Worm (Caenorhabditis elegans) whole organism, young adult: ENCODE data around the gene F55C10.4.

Source experiments
- B0019.2 ChIP-seq: fragments of 200-800 bp; sonication (Bioruptor generic); conservative IDR thresholded peaks from 2 replicates; pipeline ENCODE4 v1.3.6; 2022; ENCODE audit warnings: missing genetic modification reagents, missing genetic modification characterization, missing compliant biosample characterization
- B0035.1 ChIP-seq: sonication (generic microtip); optimal IDR thresholded peaks from 2 replicates; lab custom pipeline; 2016; ENCODE audit warnings: missing genetic modification characterization, mild to moderate bottlenecking, missing compliant biosample characterization, missing genotype, missing genetic modification reagents
- B0336.3 ChIP-seq: fragments of 200-800 bp; sonication (Bioruptor generic); IDR thresholded peaks from 2 replicates; pipeline ENCODE4 v1.3.6; 2022; ENCODE audit warnings: missing genetic modification characterization, missing compliant biosample characterization
- F23B12.7 ChIP-seq: sonication (generic microtip); optimal IDR thresholded peaks from 2 replicates; lab custom pipeline; 2017; ENCODE audit warnings: missing genetic modification characterization, mild to moderate bottlenecking, missing compliant biosample characterization, antibody characterized with exemption, moderate library complexity; ENCODE audit not compliant: insufficient read depth
- F37B4.10 ChIP-seq: fragments of 200-800 bp; sonication (Bioruptor generic); IDR thresholded peaks from 2 replicates; pipeline ENCODE4 v1.3.6; 2022; ENCODE audit warnings: missing genetic modification characterization, missing compliant biosample characterization
- F39B2.1 ChIP-seq: fragments of 200-800 bp; sonication (Bioruptor generic); IDR thresholded peaks from 2 replicates; pipeline ENCODE4 v1.3.6; 2022; ENCODE audit warnings: missing genetic modification reagents, missing genetic modification characterization, missing compliant biosample characterization
- F57A8.1 ChIP-seq: fragments of 200-800 bp; sonication (Bioruptor generic); optimal IDR thresholded peaks from 2 replicates; lab custom pipeline; 2018; ENCODE audit warnings: mild to moderate bottlenecking, missing genetic modification characterization, moderate library complexity, missing compliant biosample characterization
- T07F8.4 ChIP-seq: sonication (generic microtip); optimal IDR thresholded peaks from 2 replicates; lab custom pipeline; 2016; ENCODE audit warnings: mild to moderate bottlenecking, missing genetic modification characterization, moderate library complexity, missing compliant biosample characterization
- Y53G8AR.9 ChIP-seq: fragments of 200-800 bp; sonication (Bioruptor generic); conservative IDR thresholded peaks from 2 replicates; pipeline ENCODE4 v1.3.6; 2022; ENCODE audit warnings: missing genetic modification reagents, missing genetic modification characterization, missing compliant biosample characterization
- Y79H2A.3 ChIP-seq: fragments of 200-800 bp; sonication (Bioruptor generic); conservative IDR thresholded peaks from 2 replicates; pipeline ENCODE4 v1.3.6; 2022; ENCODE audit warnings: missing genetic modification reagents, missing genetic modification characterization, missing compliant biosample characterization
- Y95B8A.8 ChIP-seq: fragments of 200-800 bp; sonication (Bioruptor generic); IDR thresholded peaks from 2 replicates; pipeline ENCODE4 v1.3.6; 2022; ENCODE audit warnings: missing genetic modification reagents, missing genetic modification characterization, missing compliant biosample characterization
- ZK185.1 ChIP-seq: sonication (generic microtip); optimal IDR thresholded peaks from 2 replicates; lab custom pipeline; 2016; ENCODE audit warnings: mild to moderate bottlenecking, missing genetic modification characterization, missing compliant biosample characterization; ENCODE audit not compliant: poor library complexity, severe bottlenecking
- akir-1 ChIP-seq: fragments of 200-800 bp; sonication (Bioruptor generic); optimal IDR thresholded peaks from 2 replicates; lab custom pipeline; 2018; ENCODE audit warnings: mild to moderate bottlenecking, missing genetic modification characterization, moderate library complexity, missing compliant biosample characterization
- aptf-2 ChIP-seq: fragments of 200-800 bp; sonication (Bioruptor generic); conservative IDR thresholded peaks from 2 replicates; pipeline ENCODE4 v1.3.6; 2022; ENCODE audit warnings: missing genetic modification reagents, missing genetic modification characterization, missing compliant biosample characterization
- aptf-3 ChIP-seq: fragments of 200-800 bp; sonication (Bioruptor generic); IDR thresholded peaks from 2 replicates; pipeline ENCODE4 v1.3.6; 2022; ENCODE audit warnings: missing genetic modification characterization, missing compliant biosample characterization
- bed-2 ChIP-seq: fragments of 200-800 bp; sonication (Bioruptor generic); IDR thresholded peaks from 2 replicates; pipeline ENCODE4 v1.3.6; 2022; ENCODE audit warnings: missing genetic modification reagents, missing genetic modification characterization, missing compliant biosample characterization
- cebp-1 ChIP-seq, 2 experiments: fragments of 200-800 bp in 1 of 2; sonication (Bioruptor generic) in 1 of 2; sonication (generic microtip) in 1 of 2; IDR thresholded peaks in 1 of 2; optimal IDR thresholded peaks in 1 of 2; 2 replicates each; pipeline versions ENCODE4 v1.3.6 to Lab custom; 2017 to 2022; ENCODE audit warnings: missing compliant biosample characterization in 2 of 2, missing genetic modification characterization in 2 of 2, mild to moderate bottlenecking in 1 of 2, missing genetic modification reagents in 1 of 2, moderate library complexity in 1 of 2
- cebp-2 ChIP-seq: fragments of 200-800 bp; sonication (Bioruptor generic); IDR thresholded peaks from 2 replicates; pipeline ENCODE4 v1.3.6; 2022; ENCODE audit warnings: missing genetic modification characterization, missing compliant biosample characterization
- ceh-27 ChIP-seq: fragments of 200-800 bp; sonication (Bioruptor generic); optimal IDR thresholded peaks from 2 replicates; lab custom pipeline; 2018; ENCODE audit warnings: mild to moderate bottlenecking, missing genetic modification characterization, moderate library complexity, missing compliant biosample characterization
- ceh-91 ChIP-seq: fragments of 200-800 bp; sonication (Bioruptor generic); IDR thresholded peaks from 2 replicates; pipeline ENCODE4 v1.3.6; 2022; ENCODE audit warnings: missing genetic modification reagents, missing genetic modification characterization, missing compliant biosample characterization
- chd-7 ChIP-seq: sonication (generic microtip); optimal IDR thresholded peaks from 2 replicates; lab custom pipeline; 2016; ENCODE audit warnings: mild to moderate bottlenecking, missing genetic modification characterization, moderate library complexity, missing compliant biosample characterization
- egl-44 ChIP-seq: fragments of 200-800 bp; sonication (Bioruptor generic); IDR thresholded peaks from 2 replicates; pipeline ENCODE4 v1.3.6; 2022; ENCODE audit warnings: missing genetic modification reagents, missing genetic modification characterization, missing compliant biosample characterization
- hmg-20 ChIP-seq: fragments of 200-800 bp; sonication (Bioruptor generic); IDR thresholded peaks from 2 replicates; pipeline ENCODE4 v1.3.6; 2022; ENCODE audit warnings: missing genetic modification reagents, missing genetic modification characterization, missing compliant biosample characterization
- hrde-1 ChIP-seq: sonication (generic microtip); optimal IDR thresholded peaks from 2 replicates; lab custom pipeline; 2016; ENCODE audit warnings: missing genetic modification characterization, mild to moderate bottlenecking, missing compliant biosample characterization, moderate library complexity, missing genotype, missing genetic modification reagents, borderline replicate concordance
- lag-1 ChIP-seq: fragments of 200-800 bp; sonication (Bioruptor generic); IDR thresholded peaks from 2 replicates; pipeline ENCODE4 v1.3.6; 2022; ENCODE audit warnings: missing genetic modification reagents, missing genetic modification characterization, missing compliant biosample characterization
- lin-35 ChIP-seq, 3 experiments: fragments of 150-350 bp in 2 of 3; sonication (generic microtip) in 1 of 3; optimal IDR thresholded peaks; 2 replicates each; lab custom pipeline; 2014 to 2018; ENCODE audit warnings: missing biosample characterization in 3 of 3, missing genetic modification characterization in 3 of 3, missing genetic modification reagents in 3 of 3
- lir-1 ChIP-seq: fragments of 200-800 bp; sonication (Bioruptor generic); conservative IDR thresholded peaks from 2 replicates; pipeline ENCODE4 v1.3.6; 2022; ENCODE audit warnings: missing genetic modification reagents, missing genetic modification characterization, missing compliant biosample characterization
- madf-10 ChIP-seq: sonication (generic microtip); optimal IDR thresholded peaks from 2 replicates; lab custom pipeline; 2016; ENCODE audit warnings: mild to moderate bottlenecking, missing genetic modification characterization, missing compliant biosample characterization
- madf-6 ChIP-seq: fragments of 200-800 bp; sonication (Bioruptor generic); IDR thresholded peaks from 2 replicates; pipeline ENCODE4 v1.3.6; 2022; ENCODE audit warnings: missing genetic modification reagents, missing genetic modification characterization, missing compliant biosample characterization
- madf-8 ChIP-seq: fragments of 200-800 bp; sonication (Bioruptor generic); conservative IDR thresholded peaks from 2 replicates; pipeline ENCODE4 v1.3.6; 2022; ENCODE audit warnings: missing genetic modification reagents, missing genetic modification characterization, missing compliant biosample characterization
- mes-4 ChIP-seq: sonication (generic microtip); optimal IDR thresholded peaks from 2 replicates; lab custom pipeline; 2016; ENCODE audit warnings: missing genotype, missing genetic modification characterization, missing compliant biosample characterization
- mxl-1 ChIP-seq: sonication (generic microtip); optimal IDR thresholded peaks from 2 replicates; lab custom pipeline; 2016; ENCODE audit warnings: missing genetic modification characterization, missing compliant biosample characterization
- nfya-1 ChIP-seq: sonication (generic microtip); optimal IDR thresholded peaks from 2 replicates; lab custom pipeline; 2017; ENCODE audit warnings: antibody characterized with exemption, missing compliant biosample characterization, missing genetic modification characterization, borderline replicate concordance; ENCODE audit not compliant: insufficient read depth
- nfyb-1 ChIP-seq: fragments of 200-800 bp; sonication (Bioruptor generic); IDR thresholded peaks from 2 replicates; pipeline ENCODE4 v1.3.6; 2022; ENCODE audit warnings: missing genetic modification reagents, missing genetic modification characterization, missing compliant biosample characterization
- nhr-80 ChIP-seq: sonication (generic microtip); optimal IDR thresholded peaks from 2 replicates; lab custom pipeline; 2016; ENCODE audit warnings: missing genetic modification characterization, missing compliant biosample characterization
- nhr-90 ChIP-seq: sonication (generic microtip); optimal IDR thresholded peaks from 2 replicates; lab custom pipeline; 2016; ENCODE audit warnings: missing genotype, mild to moderate bottlenecking, missing genetic modification characterization, missing compliant biosample characterization
- rec-8 ChIP-seq, 2 experiments: sonication (generic microtip); optimal IDR thresholded peaks; 2 replicates each; lab custom pipeline; 2016; ENCODE audit warnings: mild to moderate bottlenecking in 2 of 2, missing genetic modification characterization in 2 of 2, missing genetic modification reagents in 2 of 2, missing genotype in 2 of 2, missing biosample characterization in 1 of 2, missing compliant biosample characterization in 1 of 2, moderate library complexity in 1 of 2
- snpc-1.3 ChIP-seq: sonication (generic microtip); optimal IDR thresholded peaks from 2 replicates; lab custom pipeline; 2017; ENCODE audit warnings: missing genetic modification characterization, mild to moderate bottlenecking, missing compliant biosample characterization, antibody characterized with exemption, moderate library complexity, missing genotype, missing genetic modification reagents; ENCODE audit not compliant: insufficient read depth
- snpc-3.4 ChIP-seq: sonication (generic microtip); optimal IDR thresholded peaks from 2 replicates; lab custom pipeline; 2017; ENCODE audit warnings: missing genetic modification characterization, mild to moderate bottlenecking, missing compliant biosample characterization, antibody characterized with exemption, moderate library complexity, missing genotype, missing genetic modification reagents
- snpc-4 ChIP-seq, 5 experiments: fragments of 150-350 bp in 1 of 5; sonication (generic microtip) in 4 of 5; optimal IDR thresholded peaks; 2 replicates each; lab custom pipeline; 2014 to 2018; ENCODE audit warnings: missing genetic modification characterization in 5 of 5, missing biosample characterization in 3 of 5, antibody characterized with exemption in 2 of 5, mild to moderate bottlenecking in 2 of 5, missing compliant biosample characterization in 2 of 5, missing genotype in 2 of 5, moderate library complexity in 2 of 5, missing genetic modification reagents in 1 of 5
- somi-1 ChIP-seq: fragments of 200-800 bp; sonication (Bioruptor generic); optimal IDR thresholded peaks from 2 replicates; lab custom pipeline; 2018; ENCODE audit warnings: mild to moderate bottlenecking, missing genetic modification characterization, missing compliant biosample characterization
- tlf-1 ChIP-seq: fragments of 200-800 bp; sonication (Bioruptor generic); optimal IDR thresholded peaks from 2 replicates; lab custom pipeline; 2018; ENCODE audit warnings: mild to moderate bottlenecking, missing genetic modification characterization, missing compliant biosample characterization
- zfh-2 ChIP-seq: fragments of 200-800 bp; sonication (Bioruptor generic); conservative IDR thresholded peaks from 2 replicates; pipeline ENCODE4 v1.3.6; 2022; ENCODE audit warnings: missing genetic modification reagents, missing genetic modification characterization, missing compliant biosample characterization
- zim-3 ChIP-seq: sonication (generic microtip); optimal IDR thresholded peaks from 2 replicates; lab custom pipeline; 2017; ENCODE audit warnings: mild to moderate bottlenecking, missing genetic modification characterization, moderate library complexity, missing compliant biosample characterization
- ztf-25 ChIP-seq: fragments of 200-800 bp; sonication (Bioruptor generic); IDR thresholded peaks from 2 replicates; pipeline ENCODE4 v1.3.6; 2022; ENCODE audit warnings: missing genetic modification reagents, missing genetic modification characterization, missing compliant biosample characterization
- ztf-3 ChIP-seq: fragments of 200-800 bp; sonication (Bioruptor generic); optimal IDR thresholded peaks from 2 replicates; lab custom pipeline; 2018; ENCODE audit warnings: mild to moderate bottlenecking, missing genetic modification characterization, missing compliant biosample characterization

F55C10.4 gene

ce11 chrV:11412125-11412524 is 25.6 kb downstream of the F55C10.4 start (continued):
- TF ChIP-seq B0019.2 (GFP tag; lab: Robert Waterston, UW) (no peak), F23B12.7 (tag; lab: Kevin White, UChicago) (no peak), ztf-25 (GFP tag; lab: Robert Waterston, UW) (0 out of 2 replicates have a peak, but pooled peaks have one; percentile 35), Y79H2A.3 (GFP tag; lab: Robert Waterston, UW) (no peak), hmg-20 (GFP tag; lab: Robert Waterston, UW) (no peak), B0035.1 (tag; lab: Kevin White, UChicago) (no peak), zfh-2 (GFP tag; lab: Robert Waterston, UW) (no peak), chd-7 (peak; percentile 32), ZK185.1 (tag; lab: Kevin White, UChicago) (peak; percentile 42), B0336.3 (GFP tag; lab: Robert Waterston, UW) (no peak; the same call in 1 of the 2 replicates), mes-4 (tag; lab: Kevin White, UChicago) (no peak), nfyb-1 (GFP tag; lab: Robert Waterston, UW) (peak; percentile 63), snpc-1.3 (tag; lab: Kevin White, UChicago) (no peak), lir-1 (GFP tag; lab: Robert Waterston, UW) (0 out of 2 replicates have a peak, but pooled peaks have one; percentile 5), hrde-1 (tag; lab: Kevin White, UChicago) (peak; percentile 16), aptf-2 (GFP tag; lab: Robert Waterston, UW) (no peak), egl-44 (GFP tag; lab: Robert Waterston, UW) (no peak), somi-1 (GFP tag; lab: Kevin White, UChicago) (peak; percentile 21), F57A8.1 (GFP tag; lab: Kevin White, UChicago) (no peak), tlf-1 (peak; percentile 39), snpc-4 (GFP tag; optimal IDR thresholded peaks at IDR 0.05; lab: Kevin White, UChicago) (no peak), snpc-4 (tag; optimal IDR thresholded peaks at IDR 0.05; lab: Kevin White, UChicago) (peak in 3 of 4 experiments; percentile 9 to 87 (median 73)), zim-3 (peak; percentile 17), F37B4.10 (no peak), T07F8.4 (tag; lab: Kevin White, UChicago) (no peak), cebp-1 (GFP tag; IDR thresholded peaks at IDR 0.05; lab: Robert Waterston, UW) (no peak), cebp-1 (tag; optimal IDR thresholded peaks at IDR 0.05; lab: Kevin White, UChicago) (no peak), madf-10 (tag; lab: Kevin White, UChicago) (no peak), nhr-80 (tag; lab: Kevin White, UChicago) (peak; percentile 60), F39B2.1 (GFP tag; lab: Robert Waterston, UW) (no peak), cebp-2 (GFP tag; lab: Robert Waterston, UW) (no peak), ceh-27 (GFP tag; lab: Kevin White, UChicago) (peak; percentile 6), lag-1 (no peak), aptf-3 (GFP tag; lab: Robert Waterston, UW) (no peak), ceh-91 (no peak), lin-35 (GFP tag; optimal IDR thresholded peaks at IDR 0.05; lab: Kevin White, UChicago) (no peak), bed-2 (GFP tag; lab: Robert Waterston, UW) (no peak), nhr-90 (no peak), snpc-3.4 (peak; percentile 47), ztf-3 (GFP tag; lab: Kevin White, UChicago) (no peak), mxl-1 (tag; lab: Kevin White, UChicago) (no peak), akir-1 (GFP tag; lab: Kevin White, UChicago) (no peak), Y53G8AR.9 (GFP tag; lab: Robert Waterston, UW) (peak; percentile 50; the same call in 1 of the 2 replicates), Y95B8A.8 (GFP tag; lab: Robert Waterston, UW) (no peak), rec-8 (tag; optimal IDR thresholded peaks at IDR 0.05; lab: Kevin White, UChicago) (peak in 1 of 2 experiments; percentile 63), madf-8 (no peak), madf-6 (GFP tag; lab: Robert Waterston, UW) (no peak; the same call in 1 of the 2 replicates), nfya-1 (tag; lab: Kevin White, UChicago) (no peak)
